Worm (Caenorhabditis elegans) whole organism, mixed stage, embryonic: ENCODE results near the gene F35H12.1.

ENCODE experiments used
- M03D4.4 ChIP-seq: sonication (generic microtip); optimal IDR thresholded peaks from 2 replicates; lab custom pipeline; 2017; ENCODE audit warnings: mild to moderate bottlenecking, missing genetic modification characterization, missing compliant biosample characterization
- bed-3 ChIP-seq: fragments of 200-800 bp; sonication (Bioruptor generic); optimal IDR thresholded peaks from 3 replicates; lab custom pipeline; 2018; ENCODE audit warnings: mild to moderate bottlenecking, missing genetic modification characterization, moderate library complexity, missing compliant biosample characterization
- ceh-39 ChIP-seq: fragments of 150-350 bp; optimal IDR thresholded peaks from 2 replicates; lab custom pipeline; 2014; ENCODE audit warnings: missing biosample characterization, missing genetic modification characterization
- ceh-43 ChIP-seq: fragments of 200-800 bp; sonication (Bioruptor generic); optimal IDR thresholded peaks from 2 replicates; lab custom pipeline; 2018; ENCODE audit warnings: mild to moderate bottlenecking, missing genetic modification characterization, moderate library complexity, missing compliant biosample characterization
- ceh-83 ChIP-seq: fragments of 200-800 bp; sonication (Bioruptor generic); optimal IDR thresholded peaks from 2 replicates; lab custom pipeline; 2018; ENCODE audit warnings: mild to moderate bottlenecking, missing genetic modification characterization, missing compliant biosample characterization
- ces-1 ChIP-seq: fragments of 150-350 bp; optimal IDR thresholded peaks from 2 replicates; lab custom pipeline; 2014; ENCODE audit warnings: missing biosample characterization, missing genetic modification reagents, missing genetic modification characterization
- drap-1 ChIP-seq: fragments of 200-800 bp; sonication (Bioruptor generic); optimal IDR thresholded peaks from 3 replicates; lab custom pipeline; 2018; ENCODE audit warnings: mild to moderate bottlenecking, missing genetic modification characterization, missing compliant biosample characterization
- elt-1 ChIP-seq: sonication (generic microtip); optimal IDR thresholded peaks from 2 replicates; lab custom pipeline; 2017; ENCODE audit warnings: missing genetic modification characterization, mild to moderate bottlenecking, missing compliant biosample characterization, antibody characterized with exemption, moderate library complexity, borderline replicate concordance; ENCODE audit not compliant: insufficient read depth
- flh-1 ChIP-seq: fragments of 200-800 bp; sonication (Bioruptor generic); optimal IDR thresholded peaks from 2 replicates; lab custom pipeline; 2018; ENCODE audit warnings: mild to moderate bottlenecking, missing genetic modification characterization, moderate library complexity, missing compliant biosample characterization
- ham-2 ChIP-seq: fragments of 200-800 bp; sonication (Bioruptor generic); optimal IDR thresholded peaks from 2 replicates; lab custom pipeline; 2018; ENCODE audit warnings: mild to moderate bottlenecking, missing genetic modification characterization, missing compliant biosample characterization
- hlh-1 ChIP-seq: fragments of 150-350 bp; optimal IDR thresholded peaks from 2 replicates; lab custom pipeline; 2014; ENCODE audit warnings: missing biosample characterization, missing genetic modification reagents, missing genetic modification characterization
- lin-13 ChIP-seq: fragments of 150-350 bp; optimal IDR thresholded peaks from 2 replicates; lab custom pipeline; 2014; ENCODE audit warnings: missing biosample characterization, missing genetic modification characterization
- lin-32 ChIP-seq: fragments of 200-800 bp; sonication (Bioruptor generic); optimal IDR thresholded peaks from 2 replicates; lab custom pipeline; 2018; ENCODE audit warnings: mild to moderate bottlenecking, missing genetic modification characterization, missing compliant biosample characterization
- lsy-2 ChIP-seq: fragments of 150-350 bp; optimal IDR thresholded peaks from 2 replicates; lab custom pipeline; 2014; ENCODE audit warnings: missing biosample characterization, missing genetic modification characterization
- mab-5 ChIP-seq: fragments of 150-350 bp; optimal IDR thresholded peaks from 2 replicates; lab custom pipeline; 2014; ENCODE audit warnings: missing biosample characterization, missing genetic modification characterization
- mep-1 ChIP-seq: fragments of 150-350 bp; optimal IDR thresholded peaks from 2 replicates; lab custom pipeline; 2017; ENCODE audit warnings: missing biosample characterization, missing genetic modification reagents, missing genetic modification characterization, inconsistent platforms
- nhr-2 ChIP-seq: fragments of 150-350 bp; optimal IDR thresholded peaks from 2 replicates; lab custom pipeline; 2014; ENCODE audit warnings: missing biosample characterization, missing genetic modification characterization
- nhr-28 ChIP-seq: fragments of 150-350 bp; optimal IDR thresholded peaks from 2 replicates; lab custom pipeline; 2014; ENCODE audit warnings: missing biosample characterization, missing genetic modification characterization
- nhr-76 ChIP-seq: sonication (generic microtip); optimal IDR thresholded peaks from 2 replicates; lab custom pipeline; 2017; ENCODE audit warnings: missing biosample characterization, missing genetic modification characterization
- pha-4 ChIP-seq: fragments of 150-350 bp; optimal IDR thresholded peaks from 2 replicates; lab custom pipeline; 2018; ENCODE audit warnings: missing biosample characterization, missing genetic modification reagents, missing genetic modification characterization
- sem-2 ChIP-seq: fragments of 200-800 bp; sonication (Bioruptor generic); optimal IDR thresholded peaks from 2 replicates; lab custom pipeline; 2018; ENCODE audit warnings: mild to moderate bottlenecking, missing genetic modification characterization, missing compliant biosample characterization
- sptf-1 ChIP-seq: sonication (generic microtip); optimal IDR thresholded peaks from 2 replicates; lab custom pipeline; 2017; ENCODE audit warnings: mild to moderate bottlenecking, missing genetic modification characterization, moderate library complexity, missing compliant biosample characterization
- tbx-8 ChIP-seq: fragments of 200-800 bp; sonication (Bioruptor generic); optimal IDR thresholded peaks from 2 replicates; lab custom pipeline; 2018; ENCODE audit warnings: mild to moderate bottlenecking, missing genetic modification characterization, moderate library complexity, missing compliant biosample characterization
- unc-120 ChIP-seq: sonication (generic microtip); optimal IDR thresholded peaks from 2 replicates; lab custom pipeline; 2017; ENCODE audit warnings: missing genetic modification characterization, missing compliant biosample characterization; ENCODE audit not compliant: poor library complexity, severe bottlenecking
- unc-39 ChIP-seq: fragments of 150-350 bp; optimal IDR thresholded peaks from 2 replicates; lab custom pipeline; 2014; ENCODE audit warnings: missing biosample characterization, missing genetic modification characterization
- zip-8 ChIP-seq: fragments of 150-350 bp; optimal IDR thresholded peaks from 2 replicates; lab custom pipeline; 2014; ENCODE audit warnings: missing biosample characterization, missing genetic modification characterization
- ztf-11 ChIP-seq: fragments of 150-350 bp; optimal IDR thresholded peaks from 2 replicates; lab custom pipeline; 2014; ENCODE audit warnings: missing biosample characterization, missing genetic modification characterization

F35H12.1 gene

ce11 chrX:927632-928031, 6.0 kb upstream of the F35H12.1 start:
- TF ChIP-seq sptf-1 (tag; lab: Kevin White, UChicago) = no peak
- no peak for TF ChIP-seq nhr-28 (tag; lab: Kevin White, UChicago)
- TF ChIP-seq tbx-8 (GFP tag; lab: Kevin White, UChicago) = no peak
- TF ChIP-seq pha-4 = no peak
- no peak for TF ChIP-seq nhr-76 (tag; lab: Kevin White, UChicago)
- TF ChIP-seq mep-1 (tag; lab: Kevin White, UChicago) = no peak
- TF ChIP-seq lin-13 (tag; lab: Kevin White, UChicago) = no peak

ce11 chrX:932874-933273, 730 bp upstream of the F35H12.1 start:
- TF ChIP-seq hlh-1 (tag; lab: Kevin White, UChicago) (no peak), sptf-1 (tag; lab: Kevin White, UChicago) (peak; percentile 16), unc-120 (peak; percentile 83), elt-1 (tag; lab: Kevin White, UChicago) (no peak), lsy-2 (tag; lab: Kevin White, UChicago) (no peak), ceh-39 (no peak), flh-1 (GFP tag; lab: Kevin White, UChicago) (no peak), ces-1 (GFP tag; lab: Kevin White, UChicago) (peak; percentile 56)

ce11 chrX:936013-936412, 2.4 kb downstream of the F35H12.1 start:
- TF ChIP-seq unc-39 = no peak
- TF ChIP-seq elt-1 (tag; lab: Kevin White, UChicago) = no peak
- no peak for TF ChIP-seq lsy-2 (tag; lab: Kevin White, UChicago)
- TF ChIP-seq mep-1 (tag; lab: Kevin White, UChicago) = no peak
- TF ChIP-seq sem-2 = no peak
- no peak for TF ChIP-seq bed-3
- TF ChIP-seq ham-2 (GFP tag; lab: Kevin White, UChicago) = no peak
- no peak for TF ChIP-seq lin-32 (GFP tag; lab: Kevin White, UChicago)
- TF ChIP-seq ceh-39 = no peak
- TF ChIP-seq unc-120 = no peak
- no peak for TF ChIP-seq zip-8 (tag; lab: Kevin White, UChicago)
- TF ChIP-seq drap-1 (GFP tag; lab: Kevin White, UChicago) = no peak
- TF ChIP-seq M03D4.4 (tag; lab: Kevin White, UChicago) = no peak

ce11 chrX:938269-938883, 4.8 kb downstream of the F35H12.1 start, which contains the start of gene F53H8.3:
Gene F53H8.3, plus strand, starts transcription at chrX:938543.
- TF ChIP-seq pha-4 = no peak

ce11 chrX:945669-946068, 12.1 kb downstream of the F35H12.1 start:
- no peak for TF ChIP-seq mab-5 (tag; lab: Kevin White, UChicago)
- TF ChIP-seq ceh-43 = no peak
- TF ChIP-seq ztf-11 (tag; lab: Kevin White, UChicago) = no peak
- TF ChIP-seq M03D4.4 (tag; lab: Kevin White, UChicago) = no peak

- TF ChIP-seq hlh-1 (tag; lab: Kevin White, UChicago) (no peak), nhr-2 (tag; lab: Kevin White, UChicago) (no peak), bed-3 (no peak), zip-8 (tag; lab: Kevin White, UChicago) (no peak)
Observed at ce11 chrX:947885-948284, 14.3 kb downstream of the F35H12.1 start.

ce11 chrX:948783-949182, 15.2 kb downstream of the F35H12.1 start, which contains the start of gene sms-2:
Gene sms-2, minus strand, starts transcription at chrX:948883.
- no peak for TF ChIP-seq tbx-8 (GFP tag; lab: Kevin White, UChicago)
- no peak for TF ChIP-seq ceh-83 (GFP tag; lab: Kevin White, UChicago)
- TF ChIP-seq, all 35 proteins: peak for 0
